Fruit fly (Drosophila melanogaster) whole organism, embryonic: ENCODE measurements around the gene CG32639.

Source experiments
- CG10267 ChIP-seq: fragments of 200-800 bp; sonication (Bioruptor generic); optimal IDR thresholded peaks from 2 replicates; lab custom pipeline; 2018; ENCODE audit warnings: missing biosample characterization, mild to moderate bottlenecking, missing genetic modification characterization, moderate library complexity
- CG11398 ChIP-seq: fragments of 200-800 bp; sonication (Bioruptor generic); optimal IDR thresholded peaks from 2 replicates; lab custom pipeline; 2016; ENCODE audit warnings: missing biosample characterization, missing genetic modification characterization
- CG12659 ChIP-seq: fragments of 200-800 bp; sonication (Bioruptor generic); optimal IDR thresholded peaks from 3 replicates; lab custom pipeline; 2017; ENCODE audit warnings: mild to moderate bottlenecking, missing biosample characterization, missing genetic modification reagents, missing genetic modification characterization
- CG13287 ChIP-seq: fragments of 200-800 bp; sonication (Bioruptor generic); IDR thresholded peaks from 2 replicates; pipeline ENCODE4 v1.3.6; 2022; ENCODE audit warnings: missing biosample characterization, missing genetic modification characterization; ENCODE audit not compliant: partially characterized antibody
- CG13424 ChIP-seq: fragments of 200-800 bp; sonication (Bioruptor generic); optimal IDR thresholded peaks from 2 replicates; lab custom pipeline; 2019; ENCODE audit warnings: missing biosample characterization, mild to moderate bottlenecking, missing genetic modification characterization, moderate library complexity
- CG14710 ChIP-seq: fragments of 200-800 bp; sonication (Bioruptor generic); optimal IDR thresholded peaks from 3 replicates; lab custom pipeline; 2019; ENCODE audit warnings: missing biosample characterization, mild to moderate bottlenecking, missing genetic modification characterization, moderate library complexity
- CG17802 ChIP-seq: fragments of 200-800 bp; sonication (Bioruptor generic); optimal IDR thresholded peaks from 2 replicates; lab custom pipeline; 2018; ENCODE audit warnings: missing biosample characterization, mild to moderate bottlenecking, missing genetic modification characterization, moderate library complexity
- CG2116 ChIP-seq: fragments of 200-800 bp; sonication (Bioruptor generic); optimal IDR thresholded peaks from 3 replicates; lab custom pipeline; 2018; ENCODE audit warnings: missing biosample characterization, mild to moderate bottlenecking, missing genetic modification characterization
- CG30403 ChIP-seq: fragments of 200-800 bp; sonication (Bioruptor generic); optimal IDR thresholded peaks from 3 replicates; lab custom pipeline; 2016; ENCODE audit warnings: missing biosample characterization, missing genetic modification characterization
- CG3407 ChIP-seq: fragments of 200-800 bp; sonication (Bioruptor generic); optimal IDR thresholded peaks from 2 replicates; lab custom pipeline; 2018; ENCODE audit warnings: missing biosample characterization, mild to moderate bottlenecking, missing genetic modification characterization
- CG34224 ChIP-seq: fragments of 200-800 bp; sonication (Bioruptor generic); IDR thresholded peaks from 3 replicates; pipeline ENCODE4 v1.3.6; 2022; ENCODE audit warnings: missing biosample characterization, missing genetic modification characterization; ENCODE audit not compliant: partially characterized antibody
- CG6813 ChIP-seq: fragments of 200-800 bp; sonication (Bioruptor generic); optimal IDR thresholded peaks from 2 replicates; lab custom pipeline; 2017; ENCODE audit warnings: missing biosample characterization, missing genetic modification characterization, mild to moderate bottlenecking, moderate library complexity, missing genetic modification reagents
- CG7745 ChIP-seq: fragments of 200-800 bp; sonication (Bioruptor generic); optimal IDR thresholded peaks from 2 replicates; lab custom pipeline; 2018; ENCODE audit warnings: missing biosample characterization, mild to moderate bottlenecking, missing genetic modification characterization, moderate library complexity
- CG8290 ChIP-seq, 3 experiments: fragments of 200-800 bp; sonication (Bioruptor generic); optimal IDR thresholded peaks; 2 replicates each; lab custom pipeline; 2016 to 2019; ENCODE audit warnings: missing biosample characterization in 3 of 3, missing genetic modification characterization in 3 of 3, mild to moderate bottlenecking in 2 of 3, moderate library complexity in 1 of 3
- CG8359 ChIP-seq: fragments of 200-800 bp; sonication (Bioruptor generic); optimal IDR thresholded peaks from 2 replicates; lab custom pipeline; 2017; ENCODE audit warnings: missing biosample characterization, mild to moderate bottlenecking, missing genetic modification characterization, borderline replicate concordance
- CHES-1-like ChIP-seq: fragments of 200-800 bp; sonication (Bioruptor generic); optimal IDR thresholded peaks from 2 replicates; lab custom pipeline; 2016; ENCODE audit warnings: missing biosample characterization, missing genetic modification characterization
- Chrac-16 ChIP-seq: fragments of 200-800 bp; sonication (Bioruptor generic); optimal IDR thresholded peaks from 3 replicates; lab custom pipeline; 2016; ENCODE audit warnings: missing biosample characterization, missing genetic modification characterization
- Drgx ChIP-seq: fragments of 200-800 bp; sonication (Bioruptor generic); IDR thresholded peaks from 2 replicates; pipeline ENCODE4 v1.3.6; 2022; ENCODE audit warnings: missing biosample characterization, missing genetic modification characterization
- HLHmδ ChIP-seq: fragments of 200-800 bp; sonication (Bioruptor generic); optimal IDR thresholded peaks from 2 replicates; lab custom pipeline; 2018; ENCODE audit warnings: missing biosample characterization, mild to moderate bottlenecking, missing genetic modification characterization, moderate library complexity
- Hr78 ChIP-seq, 2 experiments: fragments of 200-800 bp in 1 of 2; fragments of >200 bp in 1 of 2; sonication (Bioruptor generic) in 1 of 2; optimal IDR thresholded peaks; 2 replicates each; lab custom pipeline; 2017 to 2019; ENCODE audit warnings: missing biosample characterization in 2 of 2, missing genetic modification characterization in 2 of 2, mild to moderate bottlenecking in 1 of 2, moderate library complexity in 1 of 2
- Max ChIP-seq: fragments of 200-800 bp; sonication (Bioruptor generic); optimal IDR thresholded peaks from 2 replicates; lab custom pipeline; 2016; ENCODE audit warnings: missing biosample characterization, mild to moderate bottlenecking, missing genetic modification characterization
- Meics ChIP-seq: fragments of 200-800 bp; sonication (Bioruptor generic); optimal IDR thresholded peaks from 2 replicates; lab custom pipeline; 2017; ENCODE audit warnings: missing biosample characterization, mild to moderate bottlenecking, missing genetic modification characterization
- NC2β ChIP-seq: fragments of 200-800 bp; sonication (Bioruptor generic); optimal IDR thresholded peaks from 2 replicates; lab custom pipeline; 2016; ENCODE audit warnings: missing biosample characterization, missing genetic modification characterization
- Pdp1 ChIP-seq, 2 experiments: fragments of 200-800 bp; sonication (Bioruptor generic); optimal IDR thresholded peaks; 3 replicates each; lab custom pipeline; 2016; ENCODE audit warnings: missing biosample characterization in 2 of 2, missing genetic modification characterization in 2 of 2, mild to moderate bottlenecking in 1 of 2, moderate library complexity in 1 of 2
- Scr ChIP-seq: fragments of 200-800 bp; sonication (Bioruptor generic); IDR thresholded peaks from 2 replicates; pipeline ENCODE4 v1.3.6; 2022; ENCODE audit warnings: missing biosample characterization, missing genetic modification characterization; ENCODE audit not compliant: partially characterized antibody
- Sox100B ChIP-seq: fragments of 200-800 bp; sonication (Bioruptor generic); optimal IDR thresholded peaks from 3 replicates; lab custom pipeline; 2018; ENCODE audit warnings: missing biosample characterization, mild to moderate bottlenecking, missing genetic modification characterization
- Stat92E ChIP-seq, 3 experiments: fragments of >200 bp in 2 of 3; fragments of 200-800 bp in 1 of 3; sonication (Bioruptor generic) in 1 of 3; optimal IDR thresholded peaks; 2 replicates each; lab custom pipeline; 2017 to 2019; ENCODE audit warnings: missing biosample characterization in 3 of 3, missing genetic modification characterization in 3 of 3, mild to moderate bottlenecking in 1 of 3, moderate library complexity in 1 of 3
- Taf1 ChIP-seq: fragments of 200-800 bp; sonication (Bioruptor generic); IDR thresholded peaks from 2 replicates; pipeline ENCODE4 v1.3.6; 2022; ENCODE audit warnings: missing biosample characterization, missing genetic modification characterization
- Xbp1 ChIP-seq: fragments of 200-800 bp; sonication (Bioruptor generic); optimal IDR thresholded peaks from 3 replicates; lab custom pipeline; 2016; ENCODE audit warnings: missing biosample characterization, mild to moderate bottlenecking, missing genetic modification characterization
- Xrp1 ChIP-seq: fragments of 200-800 bp; sonication (Bioruptor generic); IDR thresholded peaks from 2 replicates; pipeline ENCODE4 v1.3.6; 2022; ENCODE audit warnings: missing biosample characterization, missing genetic modification characterization
- al ChIP-seq: fragments of 200-800 bp; sonication (Bioruptor generic); IDR thresholded peaks from 2 replicates; pipeline ENCODE4 v1.3.6; 2022; ENCODE audit warnings: missing biosample characterization, missing genetic modification characterization
- az2 ChIP-seq: fragments of 200-800 bp; sonication (Bioruptor generic); optimal IDR thresholded peaks from 3 replicates; lab custom pipeline; 2016; ENCODE audit warnings: missing biosample characterization, missing genetic modification characterization
- bcd ChIP-seq: fragments of 200-800 bp; sonication (Bioruptor generic); optimal IDR thresholded peaks from 2 replicates; lab custom pipeline; 2017; ENCODE audit warnings: missing biosample characterization, mild to moderate bottlenecking, missing genetic modification characterization
- bigmax ChIP-seq: fragments of 200-800 bp; sonication (Bioruptor generic); optimal IDR thresholded peaks from 2 replicates; lab custom pipeline; 2018; ENCODE audit warnings: missing biosample characterization, mild to moderate bottlenecking, missing genetic modification characterization
- bowl ChIP-seq: fragments of 200-800 bp; sonication (Bioruptor generic); IDR thresholded peaks from 2 replicates; pipeline ENCODE4 v1.3.6; 2022; ENCODE audit warnings: missing biosample characterization, missing genetic modification characterization
- chm ChIP-seq: fragments of 200-800 bp; sonication (Bioruptor generic); IDR thresholded peaks from 2 replicates; pipeline ENCODE4 v1.3.6; 2022; ENCODE audit warnings: missing biosample characterization, missing genetic modification characterization
- crp ChIP-seq, 2 experiments: fragments of 200-800 bp; sonication (Bioruptor generic); optimal IDR thresholded peaks; 2 replicates in 1 of 2; 3 replicates in 1 of 2; lab custom pipeline; 2017; ENCODE audit warnings: missing biosample characterization in 2 of 2, missing genetic modification characterization in 2 of 2, mild to moderate bottlenecking in 1 of 2, moderate library complexity in 1 of 2
- dmrt11E ChIP-seq: fragments of 200-800 bp; sonication (Bioruptor generic); optimal IDR thresholded peaks from 3 replicates; lab custom pipeline; 2018; ENCODE audit warnings: missing biosample characterization, mild to moderate bottlenecking, missing genetic modification characterization, moderate library complexity
- en ChIP-seq: fragments of 200-800 bp; sonication (Bioruptor generic); optimal IDR thresholded peaks from 2 replicates; lab custom pipeline; 2016; ENCODE audit warnings: missing biosample characterization, missing genetic modification characterization
- fd64A ChIP-seq: fragments of 200-800 bp; sonication (Bioruptor generic); optimal IDR thresholded peaks from 3 replicates; lab custom pipeline; 2018; ENCODE audit warnings: missing biosample characterization, mild to moderate bottlenecking, missing genetic modification characterization
- gsb ChIP-seq: fragments of 200-800 bp; sonication (Bioruptor generic); IDR thresholded peaks from 2 replicates; pipeline ENCODE4 v1.3.6; 2022; ENCODE audit warnings: missing biosample characterization, missing genetic modification characterization
- sc ChIP-seq, 3 experiments: fragments of >200 bp in 2 of 3; fragments of 200-800 bp in 1 of 3; sonication (Bioruptor generic) in 1 of 3; optimal IDR thresholded peaks; 2 replicates in 2 of 3; 3 replicates in 1 of 3; lab custom pipeline; 2017; ENCODE audit warnings: mild to moderate bottlenecking in 1 of 3, missing biosample characterization in 1 of 3, missing genetic modification characterization in 1 of 3, missing genetic modification reagents in 1 of 3
- sqz ChIP-seq: fragments of 200-800 bp; sonication (Bioruptor generic); optimal IDR thresholded peaks from 3 replicates; lab custom pipeline; 2018; ENCODE audit warnings: missing biosample characterization, mild to moderate bottlenecking, missing genetic modification characterization
- tap ChIP-seq: fragments of 200-800 bp; optimal IDR thresholded peaks from 3 replicates; lab custom pipeline; 2019; ENCODE audit warnings: missing biosample characterization, mild to moderate bottlenecking, missing genetic modification characterization, moderate library complexity
- trem ChIP-seq: fragments of 200-800 bp; optimal IDR thresholded peaks from 3 replicates; lab custom pipeline; 2019; ENCODE audit warnings: missing biosample characterization, mild to moderate bottlenecking, missing genetic modification characterization, moderate library complexity
- vnd ChIP-seq: fragments of 200-800 bp; sonication (Bioruptor generic); IDR thresholded peaks from 3 replicates; pipeline ENCODE4 v1.3.6; 2022; ENCODE audit warnings: missing biosample characterization, missing genetic modification characterization; ENCODE audit not compliant: partially characterized antibody
- wek ChIP-seq: fragments of 200-800 bp; sonication (Bioruptor generic); optimal IDR thresholded peaks from 3 replicates; lab custom pipeline; 2018; ENCODE audit warnings: missing biosample characterization, mild to moderate bottlenecking, missing genetic modification characterization, moderate library complexity
- zfh2 ChIP-seq: fragments of 200-800 bp; sonication (Bioruptor generic); optimal IDR thresholded peaks from 2 replicates; lab custom pipeline; 2016; ENCODE audit warnings: missing biosample characterization, missing genetic modification characterization

The CG32639 gene

DNA sequence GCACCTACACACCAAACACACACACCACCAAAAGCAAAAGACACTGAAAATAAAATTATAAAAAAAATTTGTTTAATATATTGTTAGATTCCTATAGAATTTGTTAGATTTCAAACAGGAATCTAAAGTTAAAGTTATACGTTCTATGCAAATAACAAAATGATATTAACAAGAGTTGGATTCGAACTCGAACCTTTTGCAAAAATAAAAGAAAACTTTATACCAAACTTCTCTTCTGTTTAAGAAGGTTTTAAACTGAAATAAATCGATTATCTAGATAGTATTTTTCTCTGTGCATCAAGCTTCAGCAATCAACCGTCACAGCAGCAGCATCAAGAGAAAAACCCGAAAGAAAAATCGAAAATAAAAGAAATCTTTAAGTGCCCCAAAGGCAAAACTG is 9.9 kb downstream of the CG32639 start (continued):
- no peak for TF ChIP-seq zfh2
- peak; percentile 41 for TF ChIP-seq tap
- no peak for TF ChIP-seq wek (GFP tag; lab: Kevin White, UChicago)
- TF ChIP-seq Xbp1 (GFP tag; lab: Kevin White, UChicago), result peak; percentile 5
- TF ChIP-seq gsb (GFP tag; lab: Robert Waterston, UW), result no peak
- TF ChIP-seq Stat92E (GFP tag; optimal IDR thresholded peaks at IDR 0.05; lab: Kevin White, UChicago), result no peak
- peak; percentile 42 for TF ChIP-seq CG14710 (tag; lab: Kevin White, UChicago)
- TF ChIP-seq az2 (GFP tag; lab: Kevin White, UChicago), result peak; percentile 11
- peak; percentile 9 for TF ChIP-seq trem
- TF ChIP-seq Drgx (GFP tag; lab: Robert Waterston, UW), result peak; percentile 55; the same call in 1 of the 2 replicates
- TF ChIP-seq CG30403 (GFP tag; lab: Kevin White, UChicago), result peak; percentile 38
- TF ChIP-seq sc (optimal IDR thresholded peaks at IDR 0.05; lab: Kevin White, UChicago), result no peak
- peak; percentile 20 for TF ChIP-seq sc (GFP tag; optimal IDR thresholded peaks at IDR 0.05; lab: Kevin White, UChicago)
- no peak for TF ChIP-seq bigmax (GFP tag; lab: Kevin White, UChicago)
- no peak for TF ChIP-seq chm (GFP tag; lab: Robert Waterston, UW)
- no peak for TF ChIP-seq al
- TF ChIP-seq CG13424 (tag; lab: Kevin White, UChicago), result peak; percentile 46
- TF ChIP-seq CG6813 (GFP tag; lab: Kevin White, UChicago), result peak; percentile 12
- TF ChIP-seq Pdp1 (GFP tag; optimal IDR thresholded peaks at IDR 0.05; lab: Kevin White, UChicago), result no peak
- no peak for TF ChIP-seq fd64A
- TF ChIP-seq bowl (GFP tag; lab: Robert Waterston, UW), result no peak
- peak; percentile 11 for TF ChIP-seq CG12659 (GFP tag; lab: Kevin White, UChicago)
- TF ChIP-seq dmrt11E (tag; lab: Kevin White, UChicago), result peak; percentile 49
- TF ChIP-seq Xrp1 (GFP tag; lab: Robert Waterston, UW), result peak; percentile 22; the same call in 1 of the 2 replicates
- no peak for TF ChIP-seq Hr78 (GFP tag; optimal IDR thresholded peaks at IDR 0.05; lab: Kevin White, UChicago)
- peak; percentile 22 for TF ChIP-seq Meics (GFP tag; lab: Kevin White, UChicago)
- no peak for TF ChIP-seq sqz (GFP tag; lab: Kevin White, UChicago)
- no peak for TF ChIP-seq en
- no peak for TF ChIP-seq Max (GFP tag; lab: Kevin White, UChicago)
- TF ChIP-seq vnd (GFP tag; lab: Robert Waterston, UW), result no peak
- no peak for TF ChIP-seq CG2116 (GFP tag; lab: Kevin White, UChicago)
- no peak for TF ChIP-seq crp (GFP tag; optimal IDR thresholded peaks at IDR 0.05; lab: Kevin White, UChicago)
- no peak for TF ChIP-seq NC2β (GFP tag; lab: Kevin White, UChicago)
- TF ChIP-seq CG8290 (GFP tag; optimal IDR thresholded peaks at IDR 0.05; lab: Kevin White, UChicago), result no peak
- TF ChIP-seq CG8290 (tag; optimal IDR thresholded peaks at IDR 0.05; lab: Kevin White, UChicago), result no peak
- TF ChIP-seq CG7745 (tag; lab: Kevin White, UChicago), result no peak
- TF ChIP-seq CG11398 (GFP tag; lab: Kevin White, UChicago), result no peak
- TF ChIP-seq CG3407 (GFP tag; lab: Kevin White, UChicago), result no peak
- TF ChIP-seq CG10267 (tag; lab: Kevin White, UChicago), result peak; percentile 26
- no peak for TF ChIP-seq CHES-1-like
- no peak for TF ChIP-seq CG34224 (GFP tag; lab: Robert Waterston, UW)
- TF ChIP-seq CG17802 (tag; lab: Kevin White, UChicago), result no peak
- TF ChIP-seq Taf1 (GFP tag; lab: Robert Waterston, UW), result no peak
- no peak for TF ChIP-seq CG13287 (GFP tag; lab: Robert Waterston, UW)
- no peak for TF ChIP-seq Chrac-16 (GFP tag; lab: Kevin White, UChicago)
- no peak for TF ChIP-seq CG8359 (GFP tag; lab: Kevin White, UChicago)
- no peak for TF ChIP-seq Scr
- TF ChIP-seq bcd (GFP tag; lab: Kevin White, UChicago), result peak; percentile 14
- peak; percentile 66 for TF ChIP-seq Sox100B
- TF ChIP-seq HLHmδ, result no peak
